Fruit fly (Drosophila melanogaster): ENCODE data around the gene east.

dm6 chrX:1975879-1976601, 34.6 kb upstream of the east start:
- TF ChIP-seq CTCF (optimal IDR thresholded peaks at IDR 0.05) (no peak), CG8478 (optimal IDR thresholded peaks at IDR 0.05) (no peak)
